Worm (Caenorhabditis elegans): ENCODE measurements around the gene ostf-4.

The ostf-4 gene

DNA sequence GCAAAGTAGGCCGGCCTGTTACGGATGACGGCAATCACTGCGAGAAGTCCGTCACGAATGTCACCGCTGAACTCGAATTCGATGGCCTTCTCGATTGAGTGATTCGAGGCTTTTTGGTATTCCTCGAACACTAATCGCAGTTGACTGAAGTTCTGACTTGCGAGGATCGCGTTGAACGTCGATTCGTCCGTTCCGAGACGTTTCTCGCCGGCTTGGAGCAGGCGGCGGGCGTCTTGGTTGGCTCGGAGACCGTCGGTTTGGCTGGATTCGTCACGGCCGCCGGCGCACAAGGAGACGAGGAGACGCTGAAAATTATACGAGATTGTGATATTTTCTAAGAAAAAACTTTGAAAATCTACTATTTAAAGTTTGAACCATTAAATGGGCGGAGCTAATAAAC lies 8.0 kb upstream of the ostf-4 start:
- TF ChIP-seq him-1 (tag; optimal IDR thresholded peaks at IDR 0.05) (no peak), dao-5 (tag; optimal IDR thresholded peaks at IDR 0.05) (no peak), W03F9.2 (tag; optimal IDR thresholded peaks at IDR 0.05) (no peak)

DNA sequence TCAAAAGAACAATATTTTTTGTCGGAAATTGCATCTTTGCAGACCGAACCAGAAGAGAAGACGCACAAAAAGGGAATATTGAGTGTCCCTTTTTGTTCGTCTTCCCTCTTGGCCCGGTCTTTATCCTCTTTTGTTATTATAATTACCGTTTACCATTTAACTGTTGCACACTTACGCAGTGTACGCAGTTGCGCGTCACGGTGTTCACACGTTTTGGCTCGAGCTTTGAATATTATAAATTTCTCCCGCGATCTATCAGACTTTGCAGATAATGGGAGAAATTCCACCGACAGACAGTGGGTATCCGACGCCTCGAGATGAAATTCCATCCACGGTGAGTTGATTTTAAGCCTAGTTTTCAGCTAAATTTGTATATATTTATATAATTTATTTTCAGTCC lies 2.4 kb upstream of the ostf-4 start, which contains the start of gene sas-7:
sas-7 (plus strand) TSS at position 232 of the 400 bp plus-strand sequence.
- TF ChIP-seq W03F9.2 (tag; optimal IDR thresholded peaks at IDR 0.05) (no peak), dao-5 (tag; optimal IDR thresholded peaks at IDR 0.05) (no peak), him-1 (tag; optimal IDR thresholded peaks at IDR 0.05) (no peak)

DNA sequence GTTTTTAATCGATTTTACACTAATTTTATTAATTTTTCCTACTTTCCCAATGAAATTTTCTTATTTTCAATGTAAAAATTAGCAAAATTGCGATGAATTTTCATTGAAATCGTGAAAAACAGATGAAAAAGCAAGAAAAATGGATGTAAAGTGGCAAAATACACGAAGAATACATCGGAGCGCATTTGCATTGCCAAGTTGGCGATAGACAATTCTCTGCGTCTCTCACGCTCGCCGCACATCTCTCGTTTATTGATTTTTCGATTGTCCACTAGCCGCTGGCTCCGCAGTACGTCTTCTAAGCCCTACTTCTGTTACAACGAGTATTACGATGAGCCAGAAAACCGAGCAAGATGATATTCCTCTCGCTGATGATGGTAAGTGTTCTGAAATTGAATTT lies 396 bp upstream of the ostf-4 start, which contains the start of gene unc-69:
unc-69 (plus strand) TSS at position 185 of the 400 bp plus-strand sequence.
- TF ChIP-seq dao-5 (tag; optimal IDR thresholded peaks at IDR 0.05) (no peak), W03F9.2 (tag; optimal IDR thresholded peaks at IDR 0.05) (peak; percentile 67)

DNA sequence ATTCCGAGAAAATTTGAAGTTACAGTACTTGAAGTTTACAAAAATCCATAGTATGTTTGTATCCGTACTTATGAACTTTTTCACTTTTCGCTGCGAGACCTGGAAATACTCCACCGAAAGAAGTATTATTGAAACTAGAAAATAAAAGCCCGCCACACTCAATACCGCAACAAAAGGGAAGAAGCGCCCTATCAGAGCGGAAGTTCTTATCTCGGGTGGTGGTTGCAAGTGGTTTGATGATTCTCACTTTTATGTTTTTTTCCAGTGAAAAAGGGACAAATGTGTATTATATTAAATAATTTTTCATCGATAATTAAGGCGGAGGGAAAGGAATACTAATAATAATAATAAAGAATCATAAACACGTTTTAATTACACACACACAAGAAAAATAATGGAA lies 4.1 kb downstream of the ostf-4 start:
- TF ChIP-seq W03F9.2 (tag; optimal IDR thresholded peaks at IDR 0.05) (no peak), him-1 (tag; optimal IDR thresholded peaks at IDR 0.05) (no peak), dao-5 (tag; optimal IDR thresholded peaks at IDR 0.05) (no peak)

DNA sequence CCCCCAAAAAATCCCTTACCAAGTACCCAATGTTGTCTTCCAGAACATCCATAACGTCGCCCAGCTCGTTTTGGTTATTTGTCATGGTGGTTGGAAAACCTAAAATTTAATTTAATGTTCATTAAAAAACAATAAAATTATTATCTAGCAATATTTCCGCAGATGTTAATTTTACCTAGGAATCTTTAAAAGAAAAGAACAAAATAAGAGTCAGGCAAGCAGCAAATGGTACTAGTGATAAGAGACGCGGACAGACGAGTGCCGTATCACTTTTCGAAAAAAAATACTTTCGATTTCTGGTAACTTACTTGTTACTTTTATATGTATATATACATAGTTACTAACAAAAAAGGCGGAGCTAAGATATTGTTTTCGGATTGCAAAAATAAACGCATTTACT lies 7.3 kb downstream of the ostf-4 start, which contains the start of gene T07A5.7:
T07A5.7 (minus strand) TSS at position 101 of the 400 bp plus-strand sequence.
- TF ChIP-seq W03F9.2 (tag; optimal IDR thresholded peaks at IDR 0.05) (no peak), him-1 (tag; optimal IDR thresholded peaks at IDR 0.05) (no peak), dao-5 (tag; optimal IDR thresholded peaks at IDR 0.05) (no peak)

DNA sequence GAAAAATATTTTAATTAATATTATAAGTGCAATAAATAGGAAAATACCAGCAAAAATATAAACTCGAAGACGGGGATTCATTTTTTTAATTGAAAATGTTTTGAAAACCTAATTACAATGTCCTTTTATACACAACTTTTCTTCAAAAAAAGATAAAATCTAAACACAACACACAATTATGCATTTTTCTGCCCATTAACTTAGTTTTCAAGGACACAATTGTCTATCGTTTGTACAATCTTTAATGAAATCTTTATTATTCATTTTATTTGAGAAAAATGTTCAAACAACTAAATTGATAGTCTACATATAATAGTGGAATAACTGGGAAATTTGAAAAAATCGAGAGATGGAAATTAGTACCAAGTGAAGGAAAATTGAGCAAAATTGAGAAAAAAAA lies 12.3 kb downstream of the ostf-4 start, which contains the start of gene T07A5.1:
T07A5.1 (minus strand) TSS at position 149 of the 400 bp plus-strand sequence.
- TF ChIP-seq W03F9.2 (tag; optimal IDR thresholded peaks at IDR 0.05), result no peak
- no peak for TF ChIP-seq dao-5 (tag; optimal IDR thresholded peaks at IDR 0.05)
- no peak for TF ChIP-seq him-1 (tag; optimal IDR thresholded peaks at IDR 0.05)

DNA sequence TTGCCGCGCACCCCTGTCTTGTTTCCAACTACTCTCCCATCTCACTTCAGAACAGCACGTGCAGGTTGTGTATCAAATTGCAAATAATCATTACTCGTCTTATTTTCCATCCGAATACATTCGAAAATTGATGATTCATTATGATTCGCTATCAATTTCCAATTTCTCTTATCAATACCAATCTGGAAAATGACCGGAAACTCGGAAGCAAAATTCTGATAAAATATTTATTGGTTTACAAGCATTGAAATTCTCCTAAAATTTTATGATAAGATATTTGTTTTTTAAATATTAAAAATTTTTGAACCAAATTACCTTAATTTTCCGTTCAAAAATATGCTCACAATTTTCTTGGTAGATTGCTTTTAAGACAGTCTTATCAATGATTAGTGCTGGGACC lies 13.1 kb downstream of the ostf-4 start:
- TF ChIP-seq W03F9.2 (tag; optimal IDR thresholded peaks at IDR 0.05) (no peak), him-1 (tag; optimal IDR thresholded peaks at IDR 0.05) (no peak), dao-5 (tag; optimal IDR thresholded peaks at IDR 0.05) (no peak)

DNA sequence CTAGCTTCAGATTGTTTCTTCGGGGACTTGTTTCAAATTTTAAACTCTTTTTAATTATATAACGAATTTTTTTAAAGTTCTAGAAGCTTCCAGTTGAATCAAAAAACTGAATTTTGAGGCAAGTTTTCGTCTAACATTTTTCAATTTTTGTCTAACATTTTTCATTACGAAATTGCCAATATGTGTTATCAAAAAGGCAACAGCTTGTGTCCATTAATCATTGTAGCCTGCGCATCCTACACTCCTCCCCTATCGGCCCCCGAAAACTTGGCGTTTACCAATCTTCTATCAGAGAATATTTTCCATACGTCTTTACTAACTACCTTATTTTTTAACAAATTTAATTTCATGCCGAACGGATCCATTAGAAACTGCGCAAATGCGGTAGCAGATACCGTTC lies 18.3 kb downstream of the ostf-4 start, which contains the start of gene vglu-3:
vglu-3 (plus strand) TSS at position 301 of the 400 bp plus-strand sequence.
- TF ChIP-seq him-1 (tag; optimal IDR thresholded peaks at IDR 0.05) (no peak), dao-5 (tag; optimal IDR thresholded peaks at IDR 0.05) (no peak), W03F9.2 (tag; optimal IDR thresholded peaks at IDR 0.05) (no peak)

DNA sequence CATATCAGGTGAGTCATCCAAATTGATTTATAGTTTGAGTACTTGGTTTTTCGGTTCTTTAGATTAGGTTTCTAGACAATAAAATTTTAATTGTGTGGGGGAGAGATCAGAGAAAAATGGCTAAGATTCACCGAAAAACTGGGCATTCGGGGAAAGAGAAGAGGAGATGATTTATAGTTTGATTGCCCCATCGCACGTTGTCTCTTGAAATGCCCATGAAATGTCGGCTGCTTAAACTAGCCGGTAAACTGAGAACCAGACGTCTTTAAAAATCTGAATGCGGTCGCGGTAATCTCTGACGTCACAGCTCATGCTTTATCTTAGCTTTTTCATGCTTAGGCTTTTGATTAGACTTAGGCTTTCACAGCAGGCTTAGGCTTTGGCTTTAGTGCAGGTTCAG lies 21.5 kb downstream of the ostf-4 start:
- no peak for TF ChIP-seq him-1 (tag; optimal IDR thresholded peaks at IDR 0.05)

DNA sequence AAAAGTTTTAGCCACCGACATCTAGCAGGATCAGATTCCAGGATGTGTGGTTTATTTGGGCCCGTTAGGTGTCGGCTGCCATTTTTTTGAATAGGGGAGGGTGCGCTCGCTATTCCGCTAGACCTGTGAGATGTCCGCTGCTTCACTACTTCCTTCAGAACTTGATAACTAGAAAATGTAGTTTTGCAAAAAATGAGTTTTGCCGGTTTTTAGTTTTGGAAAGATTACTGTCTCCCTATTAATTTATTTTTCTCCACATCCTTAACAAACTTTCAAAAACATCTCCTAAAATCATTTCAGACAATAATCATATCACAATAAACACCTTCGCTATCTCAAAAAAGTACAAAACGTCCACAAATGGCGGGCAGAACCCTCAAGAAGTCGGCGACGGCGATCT lies 23.5 kb downstream of the ostf-4 start, which contains the start of gene vglu-2:
vglu-2 (plus strand) TSS at position 301 of the 400 bp plus-strand sequence.
- TF ChIP-seq W03F9.2 (tag; optimal IDR thresholded peaks at IDR 0.05) (no peak), him-1 (tag; optimal IDR thresholded peaks at IDR 0.05) (no peak), dao-5 (tag; optimal IDR thresholded peaks at IDR 0.05) (no peak)

DNA sequence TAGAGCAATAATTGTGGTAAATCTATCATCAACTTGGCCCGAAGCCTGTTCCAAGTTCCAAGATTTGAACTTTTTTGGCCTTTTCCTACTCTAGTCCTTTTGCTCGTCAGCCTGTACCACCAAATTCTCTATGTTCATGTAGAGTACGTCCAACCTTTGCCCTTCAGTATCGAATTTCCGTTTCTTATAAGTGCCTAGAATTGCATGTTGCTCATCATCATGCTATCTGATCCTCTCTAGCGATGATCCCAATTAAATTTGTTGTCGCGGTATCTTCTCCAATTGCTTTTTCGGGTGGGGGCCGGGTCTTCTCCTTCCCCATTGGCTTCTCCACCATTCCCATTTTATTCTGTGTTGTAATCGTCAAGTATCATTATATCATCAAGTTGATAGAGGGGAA lies 24.4 kb downstream of the ostf-4 start:
- TF ChIP-seq W03F9.2 (tag; optimal IDR thresholded peaks at IDR 0.05) (no peak), dao-5 (tag; optimal IDR thresholded peaks at IDR 0.05) (no peak), him-1 (tag; optimal IDR thresholded peaks at IDR 0.05) (no peak)

DNA sequence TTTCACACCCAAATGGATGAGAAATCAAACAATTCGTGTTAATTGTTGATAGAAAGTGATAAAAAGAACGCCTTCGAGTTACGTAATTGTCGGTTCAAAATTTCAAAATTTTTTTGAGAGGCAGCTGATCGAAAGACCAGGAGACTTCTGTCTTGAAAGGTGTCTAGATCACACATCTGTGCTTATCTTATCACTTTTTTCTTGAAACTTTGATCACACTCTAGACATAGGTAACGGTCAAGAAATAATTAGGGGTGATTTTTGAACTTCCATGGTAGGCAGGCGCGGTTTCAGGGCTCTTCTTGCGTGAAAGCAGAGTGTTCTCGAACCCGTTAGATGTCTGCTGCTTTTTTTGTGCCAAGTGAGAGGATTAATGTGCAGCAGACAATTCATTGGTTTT lies 25.0 kb downstream of the ostf-4 start:
- TF ChIP-seq W03F9.2 (tag; optimal IDR thresholded peaks at IDR 0.05) (no peak), dao-5 (tag; optimal IDR thresholded peaks at IDR 0.05) (no peak), him-1 (tag; optimal IDR thresholded peaks at IDR 0.05) (no peak)

DNA sequence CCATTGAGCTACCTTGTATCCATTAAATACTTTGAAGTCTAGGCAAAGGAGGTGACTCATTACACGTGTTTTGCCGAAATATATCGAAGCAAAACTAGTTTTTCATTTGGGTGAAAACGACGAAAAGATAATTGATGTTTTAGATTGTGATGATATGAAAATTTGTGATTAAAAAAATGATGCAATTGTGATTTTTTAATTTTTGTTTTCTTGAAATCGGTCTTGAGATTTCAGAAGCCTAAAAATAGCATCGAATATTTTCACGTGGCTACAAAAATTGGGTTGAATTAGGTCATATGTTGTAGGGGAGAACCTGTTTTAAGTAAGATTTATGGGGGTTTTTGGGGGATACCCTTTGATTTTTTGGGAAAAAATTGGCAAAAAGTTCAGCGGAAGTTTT lies 27.8 kb downstream of the ostf-4 start:
- TF ChIP-seq him-1 (tag; optimal IDR thresholded peaks at IDR 0.05) (no peak), W03F9.2 (tag; optimal IDR thresholded peaks at IDR 0.05) (no peak), dao-5 (tag; optimal IDR thresholded peaks at IDR 0.05) (no peak)

DNA sequence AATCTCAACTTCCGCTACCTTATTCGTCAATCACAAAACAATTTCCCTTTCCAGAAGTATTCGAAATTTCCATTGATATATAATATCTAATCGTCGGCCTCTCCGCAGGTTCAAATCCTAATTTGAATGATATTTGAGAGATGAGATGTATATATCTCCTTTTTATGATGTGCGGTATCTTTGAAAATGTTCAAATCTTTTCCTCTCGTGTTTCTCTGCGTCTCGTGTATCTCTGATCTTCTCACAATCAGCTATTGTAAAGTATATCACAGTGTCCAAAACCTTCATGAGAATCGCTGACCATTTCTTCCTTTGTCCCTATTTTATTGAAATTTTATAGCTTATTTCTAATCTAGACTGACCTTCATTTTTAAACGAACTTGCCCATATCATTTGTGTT lies 28.6 kb downstream of the ostf-4 start:
- TF ChIP-seq him-1 (tag; optimal IDR thresholded peaks at IDR 0.05) (no peak), W03F9.2 (tag; optimal IDR thresholded peaks at IDR 0.05) (no peak), dao-5 (tag; optimal IDR thresholded peaks at IDR 0.05) (no peak)

DNA sequence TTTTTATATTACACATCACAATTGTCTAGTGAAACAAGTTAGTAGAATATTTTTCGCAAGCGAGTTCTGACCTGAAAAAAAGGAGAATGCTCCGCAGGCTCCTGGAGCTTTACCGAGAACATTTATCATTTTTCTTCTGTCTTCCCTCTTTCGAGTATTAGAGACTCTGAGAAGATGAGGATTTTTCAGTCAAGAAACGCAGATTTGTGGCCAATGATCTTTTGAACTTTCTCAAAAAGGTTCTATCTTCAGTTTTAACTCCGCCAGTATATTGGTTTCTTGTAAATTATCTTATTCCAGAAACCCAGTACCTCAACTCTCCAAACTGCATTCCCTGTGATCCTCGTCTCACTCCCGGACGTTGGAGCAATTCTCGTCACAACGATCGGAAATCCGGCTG lies 32.7 kb downstream of the ostf-4 start, which contains the start of gene K10G9.2:
K10G9.2 (plus strand) TSS at position 301 of the 400 bp plus-strand sequence.
- no peak for TF ChIP-seq dao-5 (tag; optimal IDR thresholded peaks at IDR 0.05)
- no peak for TF ChIP-seq W03F9.2 (tag; optimal IDR thresholded peaks at IDR 0.05)
- TF ChIP-seq him-1 (tag; optimal IDR thresholded peaks at IDR 0.05), result no peak
